Fruit fly (Drosophila melanogaster): Measurements from ENCODE around the gene CG13795.
"Not testable (repeated sequence)": the region's sequence is repeated elsewhere in the genome, so short reads cannot be mapped to it uniquely, and the experiment has no call there.

- TF ChIP-seq psq (GFP tag; optimal IDR thresholded peaks at IDR 0.05); CG32264 (GFP tag; optimal IDR thresholded peaks at IDR 0.05); Rel (GFP tag; optimal IDR thresholded peaks at IDR 0.05); Rel (tag; optimal IDR thresholded peaks at IDR 0.05): not testable (repeated sequence)
These were observed 6.5 kb upstream of the CG13795 start, which contains the start of gene CG13796 for dm6 chr2L:7732570-7732969.

All from whole organism, wandering third instar larva.